Worm (Caenorhabditis elegans) whole organism, young adult: Measurements from ENCODE around the gene C54D10.3.

Experiments used
- F37B4.10 ChIP-seq: fragments of 200-800 bp; sonication (Bioruptor generic); IDR thresholded peaks from 2 replicates; pipeline ENCODE4 v1.3.6; 2022; ENCODE audit warnings: missing genetic modification characterization, missing compliant biosample characterization
- F39B2.1 ChIP-seq: fragments of 200-800 bp; sonication (Bioruptor generic); IDR thresholded peaks from 2 replicates; pipeline ENCODE4 v1.3.6; 2022; ENCODE audit warnings: missing genetic modification reagents, missing genetic modification characterization, missing compliant biosample characterization
- F52B5.7 ChIP-seq: sonication (generic microtip); optimal IDR thresholded peaks from 2 replicates; lab custom pipeline; 2016; ENCODE audit warnings: mild to moderate bottlenecking, missing genetic modification characterization, missing compliant biosample characterization
- F57A8.1 ChIP-seq: fragments of 200-800 bp; sonication (Bioruptor generic); optimal IDR thresholded peaks from 2 replicates; lab custom pipeline; 2018; ENCODE audit warnings: mild to moderate bottlenecking, missing genetic modification characterization, moderate library complexity, missing compliant biosample characterization
- T07F8.4 ChIP-seq: sonication (generic microtip); optimal IDR thresholded peaks from 2 replicates; lab custom pipeline; 2016; ENCODE audit warnings: mild to moderate bottlenecking, missing genetic modification characterization, moderate library complexity, missing compliant biosample characterization
- Y53G8AR.9 ChIP-seq: fragments of 200-800 bp; sonication (Bioruptor generic); conservative IDR thresholded peaks from 2 replicates; pipeline ENCODE4 v1.3.6; 2022; ENCODE audit warnings: missing genetic modification reagents, missing genetic modification characterization, missing compliant biosample characterization
- atf-7 ChIP-seq: sonication (generic microtip); optimal IDR thresholded peaks from 2 replicates; lab custom pipeline; 2017; ENCODE audit warnings: mild to moderate bottlenecking, missing genetic modification characterization, missing compliant biosample characterization
- attf-3 ChIP-seq: fragments of 200-800 bp; sonication (Bioruptor generic); conservative IDR thresholded peaks from 2 replicates; pipeline ENCODE4 v1.3.6; 2022; ENCODE audit warnings: missing genetic modification reagents, missing genetic modification characterization, missing compliant biosample characterization
- attf-6 ChIP-seq: fragments of 200-800 bp; sonication (Bioruptor generic); IDR thresholded peaks from 2 replicates; pipeline ENCODE4 v1.3.6; 2022; ENCODE audit warnings: missing genetic modification reagents, missing genetic modification characterization, missing compliant biosample characterization
- bed-2 ChIP-seq: fragments of 200-800 bp; sonication (Bioruptor generic); IDR thresholded peaks from 2 replicates; pipeline ENCODE4 v1.3.6; 2022; ENCODE audit warnings: missing genetic modification reagents, missing genetic modification characterization, missing compliant biosample characterization
- cebp-1 ChIP-seq, 2 experiments: fragments of 200-800 bp in 1 of 2; sonication (Bioruptor generic) in 1 of 2; sonication (generic microtip) in 1 of 2; IDR thresholded peaks in 1 of 2; optimal IDR thresholded peaks in 1 of 2; 2 replicates each; pipeline versions ENCODE4 v1.3.6 to Lab custom; 2017 to 2022; ENCODE audit warnings: missing compliant biosample characterization in 2 of 2, missing genetic modification characterization in 2 of 2, mild to moderate bottlenecking in 1 of 2, missing genetic modification reagents in 1 of 2, moderate library complexity in 1 of 2
- ceh-100 ChIP-seq: fragments of 200-800 bp; sonication (Bioruptor generic); IDR thresholded peaks from 2 replicates; pipeline ENCODE4 v1.3.6; 2022; ENCODE audit warnings: missing genetic modification reagents, missing genetic modification characterization, missing compliant biosample characterization
- dox-1 ChIP-seq: fragments of 200-800 bp; sonication (Bioruptor generic); IDR thresholded peaks from 2 replicates; pipeline ENCODE4 v1.3.6; 2022; ENCODE audit warnings: missing genetic modification reagents, missing genetic modification characterization, missing compliant biosample characterization
- dpl-1 ChIP-seq: fragments of 150-350 bp; optimal IDR thresholded peaks from 2 replicates; lab custom pipeline; 2014; ENCODE audit warnings: missing biosample characterization, missing genetic modification reagents, missing genetic modification characterization
- efl-1 ChIP-seq: fragments of 150-350 bp; optimal IDR thresholded peaks from 2 replicates; lab custom pipeline; 2014; ENCODE audit warnings: missing biosample characterization, missing genetic modification reagents, missing genetic modification characterization
- ets-4 ChIP-seq: fragments of 200-800 bp; sonication (Bioruptor generic); optimal IDR thresholded peaks from 2 replicates; lab custom pipeline; 2018; ENCODE audit warnings: mild to moderate bottlenecking, missing genetic modification characterization, missing compliant biosample characterization
- hlh-12 ChIP-seq: sonication (generic microtip); optimal IDR thresholded peaks from 2 replicates; lab custom pipeline; 2016; ENCODE audit warnings: missing genetic modification characterization, missing compliant biosample characterization
- lin-35 ChIP-seq, 3 experiments: fragments of 150-350 bp in 2 of 3; sonication (generic microtip) in 1 of 3; optimal IDR thresholded peaks; 2 replicates each; lab custom pipeline; 2014 to 2018; ENCODE audit warnings: missing biosample characterization in 3 of 3, missing genetic modification characterization in 3 of 3, missing genetic modification reagents in 3 of 3
- lir-1 ChIP-seq: fragments of 200-800 bp; sonication (Bioruptor generic); conservative IDR thresholded peaks from 2 replicates; pipeline ENCODE4 v1.3.6; 2022; ENCODE audit warnings: missing genetic modification reagents, missing genetic modification characterization, missing compliant biosample characterization
- lsy-27 ChIP-seq: sonication (generic microtip); optimal IDR thresholded peaks from 2 replicates; lab custom pipeline; 2017; ENCODE audit warnings: missing genetic modification characterization, mild to moderate bottlenecking, missing compliant biosample characterization, antibody characterized with exemption, missing genotype, borderline replicate concordance; ENCODE audit not compliant: insufficient read depth
- madf-10 ChIP-seq: sonication (generic microtip); optimal IDR thresholded peaks from 2 replicates; lab custom pipeline; 2016; ENCODE audit warnings: mild to moderate bottlenecking, missing genetic modification characterization, missing compliant biosample characterization
- madf-6 ChIP-seq: fragments of 200-800 bp; sonication (Bioruptor generic); IDR thresholded peaks from 2 replicates; pipeline ENCODE4 v1.3.6; 2022; ENCODE audit warnings: missing genetic modification reagents, missing genetic modification characterization, missing compliant biosample characterization
- madf-8 ChIP-seq: fragments of 200-800 bp; sonication (Bioruptor generic); conservative IDR thresholded peaks from 2 replicates; pipeline ENCODE4 v1.3.6; 2022; ENCODE audit warnings: missing genetic modification reagents, missing genetic modification characterization, missing compliant biosample characterization
- mel-28 ChIP-seq: sonication (generic microtip); optimal IDR thresholded peaks from 2 replicates; lab custom pipeline; 2016; ENCODE audit warnings: borderline replicate concordance, mild to moderate bottlenecking, missing genetic modification characterization, missing compliant biosample characterization
- nhr-179 ChIP-seq: sonication (generic microtip); optimal IDR thresholded peaks from 2 replicates; lab custom pipeline; 2016; ENCODE audit warnings: mild to moderate bottlenecking, missing genetic modification characterization, missing compliant biosample characterization
- nhr-27 ChIP-seq: fragments of 200-800 bp; sonication (Bioruptor generic); optimal IDR thresholded peaks from 2 replicates; lab custom pipeline; 2018; ENCODE audit warnings: mild to moderate bottlenecking, missing genetic modification characterization, moderate library complexity, missing compliant biosample characterization
- snpc-1.3 ChIP-seq: sonication (generic microtip); optimal IDR thresholded peaks from 2 replicates; lab custom pipeline; 2017; ENCODE audit warnings: missing genetic modification characterization, mild to moderate bottlenecking, missing compliant biosample characterization, antibody characterized with exemption, moderate library complexity, missing genotype, missing genetic modification reagents; ENCODE audit not compliant: insufficient read depth
- snpc-3.4 ChIP-seq: sonication (generic microtip); optimal IDR thresholded peaks from 2 replicates; lab custom pipeline; 2017; ENCODE audit warnings: missing genetic modification characterization, mild to moderate bottlenecking, missing compliant biosample characterization, antibody characterized with exemption, moderate library complexity, missing genotype, missing genetic modification reagents
- tbp1 ChIP-seq: fragments of 200-800 bp; sonication (Bioruptor generic); optimal IDR thresholded peaks from 2 replicates; lab custom pipeline; 2018; ENCODE audit warnings: mild to moderate bottlenecking, missing genetic modification characterization, missing compliant biosample characterization
- zim-3 ChIP-seq: sonication (generic microtip); optimal IDR thresholded peaks from 2 replicates; lab custom pipeline; 2017; ENCODE audit warnings: mild to moderate bottlenecking, missing genetic modification characterization, moderate library complexity, missing compliant biosample characterization
- ztf-22 ChIP-seq: fragments of 200-800 bp; sonication (Bioruptor generic); optimal IDR thresholded peaks from 2 replicates; lab custom pipeline; 2018; ENCODE audit warnings: mild to moderate bottlenecking, missing genetic modification characterization, moderate library complexity, missing compliant biosample characterization
- ztf-26 ChIP-seq: sonication (generic microtip); optimal IDR thresholded peaks from 2 replicates; lab custom pipeline; 2017; ENCODE audit warnings: missing genetic modification characterization, missing compliant biosample characterization
- ztf-28 ChIP-seq: fragments of 200-800 bp; sonication (Bioruptor generic); IDR thresholded peaks from 2 replicates; pipeline ENCODE4 v1.3.6; 2022; ENCODE audit warnings: missing genetic modification reagents, missing genetic modification characterization, missing compliant biosample characterization

Gene C54D10.3

ce11 chrV:12400677-12401236 lies 17.6 kb upstream of the C54D10.3 start, which contains the start of the genes K01D12.20 and miga-1 (continued):
- TF ChIP-seq efl-1 (GFP tag; lab: Kevin White, UChicago): no peak

ce11 chrV:12401383-12401782 lies 17.0 kb upstream of the C54D10.3 start, which contains the start of gene K01D12.7:
Gene K01D12.7 (minus strand): TSS chrV:12401483.
- 0 out of 2 replicates have a peak, but pooled peaks have one; percentile 31 for TF ChIP-seq attf-3 (GFP tag; lab: Robert Waterston, UW)
- no peak for TF ChIP-seq F52B5.7
- TF ChIP-seq madf-6: peak; percentile 80
- 0 out of 2 replicates have a peak, but pooled peaks have one; percentile 7 for TF ChIP-seq madf-8 (GFP tag; lab: Robert Waterston, UW)
- TF ChIP-seq efl-1 (GFP tag; lab: Kevin White, UChicago): peak; percentile 22

- TF ChIP-seq F52B5.7 (no peak), T07F8.4 (tag; lab: Kevin White, UChicago) (no peak), tbp1 (GFP tag; lab: Kevin White, UChicago) (no peak), ceh-100 (GFP tag; lab: Robert Waterston, UW) (no peak), Y53G8AR.9 (GFP tag; lab: Robert Waterston, UW) (no peak), bed-2 (GFP tag; lab: Robert Waterston, UW) (no peak), madf-10 (tag; lab: Kevin White, UChicago) (no peak), hlh-12 (tag; lab: Kevin White, UChicago) (no peak), F39B2.1 (GFP tag; lab: Robert Waterston, UW) (no peak), snpc-1.3 (tag; lab: Kevin White, UChicago) (no peak), madf-8 (GFP tag; lab: Robert Waterston, UW) (no peak), efl-1 (GFP tag; lab: Kevin White, UChicago) (no peak), cebp-1 (GFP tag; IDR thresholded peaks at IDR 0.05; lab: Robert Waterston, UW) (no peak), cebp-1 (tag; optimal IDR thresholded peaks at IDR 0.05; lab: Kevin White, UChicago) (no peak), lsy-27 (tag; lab: Kevin White, UChicago) (no peak), lin-35 (GFP tag; optimal IDR thresholded peaks at IDR 0.05; lab: Kevin White, UChicago) (no peak), snpc-3.4 (tag; lab: Kevin White, UChicago) (no peak), lir-1 (GFP tag; lab: Robert Waterston, UW) (no peak), ztf-28 (GFP tag; lab: Robert Waterston, UW) (no peak), nhr-27 (tag; lab: Kevin White, UChicago) (no peak)
These were observed 16.0 kb upstream of the C54D10.3 start, which contains the start of gene K01D12.8 for ce11 chrV:12402355-12402754. Gene K01D12.8 (plus strand): TSS chrV:12402655.

- TF ChIP-seq F37B4.10 (GFP tag; lab: Robert Waterston, UW): no peak
- no peak for TF ChIP-seq ets-4
These were observed 13.8 kb upstream of the C54D10.3 start, which contains the start of gene K01D12.9 for ce11 chrV:12404544-12404943. Gene K01D12.9 (minus strand): TSS chrV:12404644.

- TF ChIP-seq ztf-28 (GFP tag; lab: Robert Waterston, UW) (no peak), lir-1 (GFP tag; lab: Robert Waterston, UW) (no peak), lsy-27 (tag; lab: Kevin White, UChicago) (no peak), ztf-26 (tag; lab: Kevin White, UChicago) (no peak), mel-28 (tag; lab: Kevin White, UChicago) (no peak), nhr-179 (tag; lab: Kevin White, UChicago) (no peak), dpl-1 (no peak), atf-7 (no peak), zim-3 (tag; lab: Kevin White, UChicago) (no peak), F52B5.7 (no peak), ets-4 (no peak), attf-6 (GFP tag; lab: Robert Waterston, UW) (no peak), ztf-22 (GFP tag; lab: Kevin White, UChicago) (no peak), tbp1 (GFP tag; lab: Kevin White, UChicago) (no peak), dox-1 (GFP tag; lab: Robert Waterston, UW) (no peak), F57A8.1 (GFP tag; lab: Kevin White, UChicago) (no peak)
These were observed 12.5 kb upstream of the C54D10.3 start, which contains the start of gene K01D12.10 for ce11 chrV:12405929-12406328. Gene K01D12.10 (plus strand): TSS chrV:12406229.
